Worm (Caenorhabditis elegans): ENCODE results near the gene tbx-8.

- TF ChIP-seq lsy-2 (tag; optimal IDR thresholded peaks at IDR 0.05) = no peak
- TF ChIP-seq nhr-10 (tag; optimal IDR thresholded peaks at IDR 0.05) = no peak
- no peak for TF ChIP-seq skn-1 (tag; optimal IDR thresholded peaks at IDR 0.05)
- TF ChIP-seq zip-11 (GFP tag; IDR thresholded peaks at IDR 0.05) = no peak
These were observed 32.5 kb downstream of the tbx-8 start for ce11 chrIII:10379632-10380031.

All from whole organism, L4 larva.